Worm (Caenorhabditis elegans) whole organism, young adult: ENCODE data around the gene sra-2.

ENCODE experiments used
- F23B12.7 ChIP-seq: sonication (generic microtip); optimal IDR thresholded peaks from 2 replicates; lab custom pipeline; 2017; ENCODE audit warnings: missing genetic modification characterization, mild to moderate bottlenecking, missing compliant biosample characterization, antibody characterized with exemption, moderate library complexity; ENCODE audit not compliant: insufficient read depth
- T26A5.8 ChIP-seq: sonication (generic microtip); optimal IDR thresholded peaks from 2 replicates; lab custom pipeline; 2016; ENCODE audit warnings: missing genetic modification characterization, missing compliant biosample characterization
- ama-1 ChIP-seq, 3 experiments: fragments of 150-350 bp in 1 of 3; sonication (generic microtip) in 2 of 3; optimal IDR thresholded peaks; 2 replicates each; lab custom pipeline; 2014 to 2018; ENCODE audit warnings: missing biosample characterization in 2 of 3, missing genetic modification characterization in 2 of 3, missing genetic modification reagents in 2 of 3
- ceh-40 ChIP-seq: fragments of 200-800 bp; sonication (Bioruptor generic); IDR thresholded peaks from 2 replicates; pipeline ENCODE4 v1.3.6; 2022; ENCODE audit warnings: missing genetic modification characterization, missing compliant biosample characterization
- chd-7 ChIP-seq: sonication (generic microtip); optimal IDR thresholded peaks from 2 replicates; lab custom pipeline; 2016; ENCODE audit warnings: mild to moderate bottlenecking, missing genetic modification characterization, moderate library complexity, missing compliant biosample characterization
- fkh-3 ChIP-seq: sonication (generic microtip); optimal IDR thresholded peaks from 2 replicates; lab custom pipeline; 2016; ENCODE audit warnings: mild to moderate bottlenecking, missing genetic modification characterization, missing compliant biosample characterization
- lag-1 ChIP-seq: fragments of 200-800 bp; sonication (Bioruptor generic); IDR thresholded peaks from 2 replicates; pipeline ENCODE4 v1.3.6; 2022; ENCODE audit warnings: missing genetic modification reagents, missing genetic modification characterization, missing compliant biosample characterization
- let-526 ChIP-seq: fragments of 200-800 bp; sonication (Bioruptor generic); IDR thresholded peaks from 2 replicates; pipeline ENCODE4 v1.3.6; 2022; ENCODE audit warnings: missing genetic modification reagents, missing genetic modification characterization, missing compliant biosample characterization
- nfya-2 ChIP-seq: fragments of 200-800 bp; sonication (Bioruptor generic); IDR thresholded peaks from 2 replicates; pipeline ENCODE4 v1.3.6; 2022; ENCODE audit warnings: missing genetic modification reagents, missing genetic modification characterization, missing compliant biosample characterization
- unc-130 ChIP-seq: sonication (generic microtip); optimal IDR thresholded peaks from 2 replicates; lab custom pipeline; 2016; ENCODE audit warnings: missing genetic modification reagents, missing genetic modification characterization, missing compliant biosample characterization

DNA sequence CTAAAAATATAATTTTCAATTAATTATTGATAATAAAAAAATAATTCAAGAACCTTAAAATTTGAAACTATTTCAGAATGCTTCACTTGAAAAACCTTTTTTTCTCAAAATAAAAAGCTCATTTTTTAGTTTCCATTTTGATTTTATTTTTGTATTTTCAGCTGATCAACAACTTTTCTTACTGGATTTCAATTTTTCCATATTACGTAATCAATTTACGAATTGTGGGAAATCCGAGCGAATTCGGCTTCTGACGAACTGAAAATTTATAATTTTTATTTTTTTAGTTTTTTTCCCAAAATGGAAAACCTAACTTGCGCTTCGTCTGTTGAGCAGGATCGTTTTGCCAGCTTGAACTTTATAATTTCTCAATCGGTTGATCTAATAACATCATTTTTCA lies 8.8 kb downstream of the sra-2 start, which contains the start of gene sra-8:
- TF ChIP-seq unc-130 (GFP tag; lab: Kevin White, UChicago), result no peak
- TF ChIP-seq ama-1 (optimal IDR thresholded peaks at IDR 0.05; lab: Kevin White, UChicago), result no peak
- TF ChIP-seq ama-1 (GFP tag; optimal IDR thresholded peaks at IDR 0.05; lab: Kevin White, UChicago), result no peak
- no peak for TF ChIP-seq T26A5.8 (tag; lab: Kevin White, UChicago)
- TF ChIP-seq nfya-2, result no peak
- TF ChIP-seq fkh-3, result no peak
- TF ChIP-seq ceh-40 (GFP tag; lab: Robert Waterston, UW), result no peak
- no peak for TF ChIP-seq F23B12.7
- TF ChIP-seq let-526 (GFP tag; lab: Robert Waterston, UW), result no peak
- no peak for TF ChIP-seq chd-7 (tag; lab: Kevin White, UChicago)
- no peak for TF ChIP-seq lag-1 (GFP tag; lab: Robert Waterston, UW)
